Fruit fly (Drosophila melanogaster): ENCODE results near the gene Theg.

- no peak for TF ChIP-seq CG8478 (optimal IDR thresholded peaks at IDR 0.05)
- no peak for TF ChIP-seq CTCF (optimal IDR thresholded peaks at IDR 0.05)
Measured at dm6 chr3R:21987546-21987945, 27.0 kb upstream of the Theg start.

Data from S2 (cell line).